Worm (Caenorhabditis elegans): ENCODE measurements around the gene srh-74.

DNA sequence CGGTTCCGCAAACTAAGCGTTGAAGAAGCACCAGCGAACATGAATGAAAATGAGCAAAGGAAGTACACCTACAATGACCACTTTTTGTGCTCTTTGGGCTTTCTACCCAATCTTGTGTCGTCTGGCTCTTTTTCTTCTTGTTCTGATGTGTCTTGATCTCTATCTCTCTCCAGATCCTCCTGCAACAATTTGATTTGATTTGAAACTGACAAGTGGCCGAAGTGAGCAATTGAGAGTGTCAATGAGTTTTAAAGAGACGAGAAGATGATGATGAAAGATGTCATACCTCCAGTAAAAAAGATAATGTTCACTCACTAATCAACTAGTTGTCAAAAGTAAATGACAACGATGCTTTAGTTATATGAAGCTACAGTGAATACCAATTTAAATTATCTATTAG, 13.8 kb downstream of the srh-74 start, which contains the start of gene pptr-2:
- TF ChIP-seq him-1 (tag; optimal IDR thresholded peaks at IDR 0.05) (no peak), dao-5 (tag; optimal IDR thresholded peaks at IDR 0.05) (no peak)

Data from whole organism, L4/young adult.